Fruit fly (Drosophila melanogaster) whole organism, adult: ENCODE results near the gene CG2680.

ENCODE experiments used
- CG11617 ChIP-seq: fragments of 200-800 bp; sonication (Bioruptor generic); optimal IDR thresholded peaks from 2 replicates; lab custom pipeline; 2017; ENCODE audit warnings: mild to moderate bottlenecking, missing biosample characterization, missing genetic modification reagents, missing genetic modification characterization
- CG12768 ChIP-seq: fragments of 200-800 bp; sonication (Bioruptor generic); optimal IDR thresholded peaks from 2 replicates; lab custom pipeline; 2017; ENCODE audit warnings: missing biosample characterization, missing genetic modification characterization, mild to moderate bottlenecking, moderate library complexity, missing genetic modification reagents
- CG1620 ChIP-seq: fragments of 200-800 bp; sonication (Bioruptor generic); optimal IDR thresholded peaks from 2 replicates; lab custom pipeline; 2016; ENCODE audit warnings: missing biosample characterization, missing genetic modification characterization
- CG5204 ChIP-seq: fragments of 200-800 bp; sonication (Bioruptor generic); optimal IDR thresholded peaks from 2 replicates; lab custom pipeline; 2016; ENCODE audit warnings: missing biosample characterization, missing genetic modification characterization
- CG7101 ChIP-seq: fragments of 200-800 bp; sonication (Bioruptor generic); optimal IDR thresholded peaks from 2 replicates; lab custom pipeline; 2018; ENCODE audit warnings: missing biosample characterization, mild to moderate bottlenecking, missing genetic modification characterization, moderate library complexity
- Crg-1 ChIP-seq: fragments of 200-800 bp; sonication (Bioruptor generic); optimal IDR thresholded peaks from 2 replicates; lab custom pipeline; 2016; ENCODE audit warnings: missing biosample characterization, missing genetic modification characterization
- Mnt ChIP-seq: fragments of 200-800 bp; sonication (Bioruptor generic); optimal IDR thresholded peaks from 2 replicates; lab custom pipeline; 2016; ENCODE audit warnings: missing biosample characterization, mild to moderate bottlenecking, missing genetic modification characterization
- bab1 ChIP-seq: fragments of 200-800 bp; sonication (Bioruptor generic); optimal IDR thresholded peaks from 3 replicates; lab custom pipeline; 2019; ENCODE audit warnings: missing biosample characterization, mild to moderate bottlenecking, missing genetic modification characterization, moderate library complexity
- cic ChIP-seq: fragments of 200-800 bp; sonication (Bioruptor generic); optimal IDR thresholded peaks from 2 replicates; lab custom pipeline; 2017; ENCODE audit warnings: missing biosample characterization, mild to moderate bottlenecking, missing genetic modification characterization, moderate library complexity
- cnc ChIP-seq, 2 experiments: fragments of >200 bp; optimal IDR thresholded peaks; 2 replicates each; lab custom pipeline; 2017
- kay ChIP-seq: fragments of 200-800 bp; sonication (Bioruptor generic); peaks from one replicate; lab custom pipeline; 2016; ENCODE audit warnings: missing biosample characterization, missing genetic modification characterization, borderline replicate concordance
- ovo ChIP-seq: fragments of 200-800 bp; sonication (Bioruptor generic); optimal IDR thresholded peaks from 2 replicates; lab custom pipeline; 2016; ENCODE audit warnings: missing biosample characterization, missing genetic modification characterization
- pad ChIP-seq: fragments of 200-800 bp; sonication (Bioruptor generic); optimal IDR thresholded peaks from 3 replicates; lab custom pipeline; 2017; ENCODE audit warnings: missing biosample characterization, missing genetic modification characterization, mild to moderate bottlenecking, moderate library complexity, missing genetic modification reagents
- tj ChIP-seq: fragments of 200-800 bp; sonication (Bioruptor generic); optimal IDR thresholded peaks from 3 replicates; lab custom pipeline; 2017; ENCODE audit warnings: missing biosample characterization, mild to moderate bottlenecking, missing genetic modification characterization, moderate library complexity
- toe ChIP-seq: fragments of 200-800 bp; sonication (Bioruptor generic); optimal IDR thresholded peaks from 2 replicates; lab custom pipeline; 2016; ENCODE audit warnings: missing biosample characterization, missing genetic modification characterization

The CG2680 gene

dm6 chrX:2659430-2660075, 47.7 kb downstream of the CG2680 start:
- TF ChIP-seq CG7101 (tag; lab: Kevin White, UChicago) (no peak), CG12768 (GFP tag; lab: Kevin White, UChicago) (no peak), ovo (GFP tag; lab: Kevin White, UChicago) (no peak), cic (GFP tag; lab: Kevin White, UChicago) (no peak), cnc (optimal IDR thresholded peaks at IDR 0.05; lab: Kevin White, UChicago) (no peak)

DNA sequence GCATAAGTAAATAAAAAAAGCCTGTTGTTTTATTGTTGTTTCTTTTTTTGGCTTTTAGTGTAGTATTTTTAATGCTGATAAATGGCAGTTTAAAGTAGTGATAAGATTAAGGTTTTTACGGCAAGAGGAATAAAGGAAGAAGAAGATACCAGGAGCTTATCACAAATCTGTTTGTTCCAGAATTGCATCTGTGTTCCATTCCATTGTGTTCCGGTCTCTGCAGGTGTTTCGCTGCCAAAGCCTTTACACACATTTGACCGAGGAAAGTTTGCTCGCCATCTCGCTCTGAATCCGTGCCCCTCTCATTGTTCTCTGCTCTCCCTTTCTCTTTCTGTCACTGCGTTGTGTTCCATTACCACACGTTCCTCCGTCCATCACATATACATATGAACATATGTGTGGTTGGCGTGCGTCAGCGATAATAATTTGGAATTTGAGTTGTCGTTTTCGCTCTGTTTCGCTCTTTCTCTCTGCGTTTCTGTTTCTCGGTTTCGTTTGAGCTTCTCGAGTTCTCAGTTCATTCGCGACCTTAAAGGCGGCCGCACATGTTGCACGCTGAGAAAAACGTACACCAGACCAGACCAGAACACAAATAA, 48.9 kb downstream of the CG2680 start:
- peak; percentile 94 for TF ChIP-seq tj (GFP tag; lab: Kevin White, UChicago)
- TF ChIP-seq Mnt: peak; percentile 79
- TF ChIP-seq CG7101 (tag; lab: Kevin White, UChicago): peak; percentile 10
- peak; percentile 34 for TF ChIP-seq bab1
- no peak for TF ChIP-seq Crg-1 (GFP tag; lab: Kevin White, UChicago)
- TF ChIP-seq cnc (optimal IDR thresholded peaks at IDR 0.05; lab: Kevin White, UChicago): no peak
- TF ChIP-seq kay (GFP tag; lab: Kevin White, UChicago): peak; percentile 62
- TF ChIP-seq pad (GFP tag; lab: Kevin White, UChicago): peak; percentile 78
- no peak for TF ChIP-seq CG5204
- no peak for TF ChIP-seq toe (GFP tag; lab: Kevin White, UChicago)
- TF ChIP-seq CG1620: no peak
- peak; percentile 71 for TF ChIP-seq cic (GFP tag; lab: Kevin White, UChicago)

DNA sequence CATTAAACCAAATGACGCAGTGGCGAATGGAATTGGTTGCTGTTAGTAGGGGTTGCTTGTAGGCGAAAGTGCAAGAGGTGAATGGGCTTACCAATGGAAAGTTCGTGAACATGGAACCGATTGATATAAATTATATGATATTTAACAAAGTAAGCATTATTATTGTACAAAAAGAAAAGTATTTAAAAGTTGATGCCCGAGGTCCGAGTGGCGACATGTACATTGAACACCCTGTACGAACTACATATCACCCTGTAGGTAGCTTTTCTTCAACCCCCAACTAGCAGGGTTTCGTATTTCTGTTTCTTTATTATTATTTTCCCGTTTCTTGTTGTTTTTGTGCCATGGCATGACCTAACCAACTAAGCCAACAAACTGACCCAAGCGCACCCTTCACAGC, 50.0 kb downstream of the CG2680 start:
- no peak for TF ChIP-seq CG11617 (GFP tag; lab: Kevin White, UChicago)
- peak; percentile 68 for TF ChIP-seq kay (GFP tag; lab: Kevin White, UChicago)
